Fruit fly (Drosophila melanogaster) whole organism, prepupa: Measurements from ENCODE around the gene CG8312.

Experiments used
- CG10631 ChIP-seq: fragments of 200-800 bp; sonication (Bioruptor generic); optimal IDR thresholded peaks from 2 replicates; lab custom pipeline; 2016; ENCODE audit warnings: missing biosample characterization, missing genetic modification characterization
- CG11902 ChIP-seq: fragments of 200-800 bp; sonication (Bioruptor generic); optimal IDR thresholded peaks from 3 replicates; lab custom pipeline; 2016; ENCODE audit warnings: missing biosample characterization, missing genetic modification characterization
- CG15336 ChIP-seq: fragments of 200-800 bp; sonication (Bioruptor generic); IDR thresholded peaks from 2 replicates; pipeline ENCODE4 v1.3.6; 2022; ENCODE audit warnings: missing biosample characterization, missing genetic modification characterization
- CG1621 ChIP-seq: fragments of 200-800 bp; sonication (Bioruptor generic); optimal IDR thresholded peaks from 3 replicates; lab custom pipeline; 2018; ENCODE audit warnings: missing biosample characterization, mild to moderate bottlenecking, missing genetic modification characterization
- CG16779 ChIP-seq: fragments of 200-800 bp; sonication (Bioruptor generic); optimal IDR thresholded peaks from 3 replicates; lab custom pipeline; 2017; ENCODE audit warnings: missing biosample characterization, mild to moderate bottlenecking, missing genetic modification characterization
- CG3032 ChIP-seq: fragments of 200-800 bp; optimal IDR thresholded peaks from 2 replicates; lab custom pipeline; 2019; ENCODE audit warnings: missing biosample characterization, mild to moderate bottlenecking, missing genetic modification characterization, moderate library complexity
- CG31627 ChIP-seq: fragments of 200-800 bp; sonication (Bioruptor generic); optimal IDR thresholded peaks from 3 replicates; lab custom pipeline; 2016; ENCODE audit warnings: missing biosample characterization, missing genetic modification characterization
- CG6163 ChIP-seq: fragments of 200-800 bp; sonication (Bioruptor generic); IDR thresholded peaks from 3 replicates; pipeline ENCODE4 v1.3.6; 2022; ENCODE audit warnings: missing biosample characterization, missing genetic modification characterization
- CG6276 ChIP-seq: fragments of 200-800 bp; sonication (Bioruptor generic); optimal IDR thresholded peaks from 2 replicates; lab custom pipeline; 2017; ENCODE audit warnings: missing biosample characterization, mild to moderate bottlenecking, missing genetic modification characterization
- CG6792 ChIP-seq: fragments of 200-800 bp; sonication (Bioruptor generic); optimal IDR thresholded peaks from 3 replicates; lab custom pipeline; 2016; ENCODE audit warnings: missing biosample characterization, missing genetic modification characterization
- CG6854 ChIP-seq: fragments of 200-800 bp; sonication (Bioruptor generic); optimal IDR thresholded peaks from 2 replicates; lab custom pipeline; 2017; ENCODE audit warnings: missing biosample characterization, mild to moderate bottlenecking, missing genetic modification characterization
- CG8119 ChIP-seq: fragments of 200-800 bp; sonication (Bioruptor generic); IDR thresholded peaks from 3 replicates; pipeline ENCODE4 v1.3.6; 2022; ENCODE audit warnings: missing biosample characterization, missing genetic modification characterization
- CG8319 ChIP-seq: fragments of 200-800 bp; sonication (Bioruptor generic); optimal IDR thresholded peaks from 3 replicates; lab custom pipeline; 2016; ENCODE audit warnings: missing biosample characterization, missing genetic modification characterization
- CG8632 ChIP-seq: fragments of 200-800 bp; sonication (Bioruptor generic); optimal IDR thresholded peaks from 3 replicates; lab custom pipeline; 2016; ENCODE audit warnings: missing biosample characterization, missing genetic modification characterization
- Eip75B ChIP-seq: fragments of 200-800 bp; sonication (Bioruptor generic); optimal IDR thresholded peaks from 3 replicates; lab custom pipeline; 2016; ENCODE audit warnings: missing biosample characterization, missing genetic modification characterization
- Eip78C ChIP-seq: fragments of 200-800 bp; sonication (Bioruptor generic); peaks from one replicate; lab custom pipeline; 2016; ENCODE audit warnings: missing biosample characterization, missing genetic modification characterization
- Eip93F ChIP-seq: fragments of 200-800 bp; sonication (Bioruptor generic); optimal IDR thresholded peaks from 2 replicates; lab custom pipeline; 2016; ENCODE audit warnings: missing biosample characterization, mild to moderate bottlenecking, missing genetic modification characterization
- Ets96B ChIP-seq: fragments of 200-800 bp; optimal IDR thresholded peaks from 2 replicates; lab custom pipeline; 2019; ENCODE audit warnings: missing biosample characterization, mild to moderate bottlenecking, missing genetic modification characterization, moderate library complexity
- Gug ChIP-seq: fragments of 200-800 bp; sonication (Bioruptor generic); IDR thresholded peaks from 2 replicates; pipeline ENCODE4 v1.3.6; 2022; ENCODE audit warnings: missing biosample characterization, missing genetic modification characterization
- Hr39 ChIP-seq: fragments of 200-800 bp; sonication (Bioruptor generic); optimal IDR thresholded peaks from 2 replicates; lab custom pipeline; 2016; ENCODE audit warnings: missing biosample characterization, missing genetic modification characterization
- Lpt ChIP-seq: fragments of 200-800 bp; sonication (Bioruptor generic); optimal IDR thresholded peaks from 3 replicates; lab custom pipeline; 2016; ENCODE audit warnings: missing biosample characterization, missing genetic modification characterization
- Met ChIP-seq: fragments of 200-800 bp; sonication (Bioruptor generic); optimal IDR thresholded peaks from 3 replicates; lab custom pipeline; 2016; ENCODE audit warnings: missing biosample characterization, missing genetic modification characterization
- OdsH ChIP-seq: fragments of 200-800 bp; sonication (Bioruptor generic); optimal IDR thresholded peaks from 3 replicates; lab custom pipeline; 2016; ENCODE audit warnings: missing biosample characterization, missing genetic modification characterization
- Smox ChIP-seq: fragments of 200-800 bp; sonication (Bioruptor generic); optimal IDR thresholded peaks from 3 replicates; lab custom pipeline; 2016; ENCODE audit warnings: missing biosample characterization, missing genetic modification characterization
- Sox14 ChIP-seq: fragments of 200-800 bp; sonication (Bioruptor generic); optimal IDR thresholded peaks from 3 replicates; lab custom pipeline; 2016; ENCODE audit warnings: missing biosample characterization, missing genetic modification characterization
- achi ChIP-seq: fragments of 200-800 bp; sonication (Bioruptor generic); optimal IDR thresholded peaks from 3 replicates; lab custom pipeline; 2016; ENCODE audit warnings: missing biosample characterization, missing genetic modification characterization
- cyc ChIP-seq: fragments of 200-800 bp; sonication (Bioruptor generic); optimal IDR thresholded peaks from 3 replicates; lab custom pipeline; 2016; ENCODE audit warnings: missing biosample characterization, missing genetic modification characterization
- dsx ChIP-seq: fragments of 200-800 bp; optimal IDR thresholded peaks from 3 replicates; lab custom pipeline; 2019; ENCODE audit warnings: missing biosample characterization, mild to moderate bottlenecking, missing genetic modification characterization, moderate library complexity; ENCODE audit not compliant: poor library complexity, severe bottlenecking
- esn ChIP-seq: fragments of 200-800 bp; sonication (Bioruptor generic); optimal IDR thresholded peaks from 2 replicates; lab custom pipeline; 2016; ENCODE audit warnings: missing biosample characterization, mild to moderate bottlenecking, missing genetic modification characterization, moderate library complexity
- fd59A ChIP-seq: fragments of 200-800 bp; sonication (Bioruptor generic); optimal IDR thresholded peaks from 2 replicates; lab custom pipeline; 2017; ENCODE audit warnings: missing biosample characterization, mild to moderate bottlenecking, missing genetic modification characterization, missing genetic modification reagents
- fd85E ChIP-seq: fragments of 200-800 bp; sonication (Bioruptor generic); optimal IDR thresholded peaks from 3 replicates; lab custom pipeline; 2016; ENCODE audit warnings: missing biosample characterization, missing genetic modification characterization
- fkh ChIP-seq: fragments of 200-800 bp; sonication (Bioruptor generic); optimal IDR thresholded peaks from 3 replicates; lab custom pipeline; 2017; ENCODE audit warnings: missing biosample characterization, mild to moderate bottlenecking, missing genetic modification characterization, moderate library complexity
- lz ChIP-seq: fragments of 200-800 bp; sonication (Bioruptor generic); optimal IDR thresholded peaks from 3 replicates; lab custom pipeline; 2016; ENCODE audit warnings: missing biosample characterization, missing genetic modification characterization
- pdm3 ChIP-seq: fragments of 200-800 bp; sonication (Bioruptor generic); optimal IDR thresholded peaks from 3 replicates; lab custom pipeline; 2016; ENCODE audit warnings: missing biosample characterization, missing genetic modification characterization
- salr ChIP-seq, 2 experiments: fragments of 200-800 bp; sonication (Bioruptor generic); optimal IDR thresholded peaks; 3 replicates each; lab custom pipeline; 2016 to 2018; ENCODE audit warnings: missing biosample characterization in 2 of 2, missing genetic modification characterization in 2 of 2, mild to moderate bottlenecking in 1 of 2
- spab ChIP-seq: fragments of 200-800 bp; sonication (Bioruptor generic); optimal IDR thresholded peaks from 2 replicates; lab custom pipeline; 2017; ENCODE audit warnings: missing biosample characterization, mild to moderate bottlenecking, missing genetic modification characterization, missing genetic modification reagents
- ss ChIP-seq, 2 experiments: fragments of 200-800 bp; sonication (Bioruptor generic); optimal IDR thresholded peaks; 2 replicates in 1 of 2; 3 replicates in 1 of 2; lab custom pipeline; 2017 to 2018; ENCODE audit warnings: mild to moderate bottlenecking in 2 of 2, missing biosample characterization in 2 of 2, missing genetic modification characterization in 2 of 2, moderate library complexity in 1 of 2
- svp ChIP-seq: fragments of 200-800 bp; sonication (Bioruptor generic); peaks from one replicate; lab custom pipeline; 2016; ENCODE audit warnings: missing biosample characterization, missing genetic modification characterization
- vri ChIP-seq: fragments of 200-800 bp; sonication (Bioruptor generic); optimal IDR thresholded peaks from 3 replicates; lab custom pipeline; 2016; ENCODE audit warnings: missing biosample characterization, mild to moderate bottlenecking, missing genetic modification characterization

CG8312 gene

dm6 chr3R:9618331-9618730, 27.2 kb downstream of the CG8312 start (continued):
- TF ChIP-seq CG8119 (GFP tag; lab: Robert Waterston, UW): peak; percentile 87
- peak; percentile 18 for TF ChIP-seq fd59A (GFP tag; lab: Kevin White, UChicago)
- peak; percentile 45 for TF ChIP-seq lz (GFP tag; lab: Kevin White, UChicago)
- TF ChIP-seq vri (GFP tag; lab: Kevin White, UChicago): no peak
- TF ChIP-seq CG31627 (GFP tag; lab: Kevin White, UChicago): peak; percentile 56
- peak; percentile 89 for TF ChIP-seq Gug (GFP tag; lab: Robert Waterston, UW)
- peak; percentile 94 for TF ChIP-seq Eip78C (GFP tag; lab: Kevin White, UChicago)
- peak; percentile 25 for TF ChIP-seq Ets96B (tag; lab: Kevin White, UChicago)
- no peak for TF ChIP-seq ss (GFP tag; optimal IDR thresholded peaks at IDR 0.05; lab: Kevin White, UChicago)
- TF ChIP-seq CG3032: peak; percentile 35
- TF ChIP-seq CG8319: peak; percentile 34
- peak; percentile 41 for TF ChIP-seq CG6792 (GFP tag; lab: Kevin White, UChicago)
- peak; percentile 21 for TF ChIP-seq spab (GFP tag; lab: Kevin White, UChicago)

dm6 chr3R:9620278-9620677, 29.2 kb downstream of the CG8312 start:
- TF ChIP-seq cyc (GFP tag; lab: Kevin White, UChicago) (no peak), CG8319 (no peak), achi (GFP tag; lab: Kevin White, UChicago) (no peak), Met (GFP tag; lab: Kevin White, UChicago) (no peak), Eip93F (GFP tag; lab: Kevin White, UChicago) (no peak), CG6854 (no peak), CG6276 (GFP tag; lab: Kevin White, UChicago) (no peak), fd85E (GFP tag; lab: Kevin White, UChicago) (no peak), Gug (GFP tag; lab: Robert Waterston, UW) (no peak), CG6792 (GFP tag; lab: Kevin White, UChicago) (no peak), CG11902 (GFP tag; lab: Kevin White, UChicago) (no peak), CG1621 (no peak), pdm3 (GFP tag; lab: Kevin White, UChicago) (no peak), CG31627 (GFP tag; lab: Kevin White, UChicago) (no peak)

dm6 chr3R:9625443-9625842, 34.3 kb downstream of the CG8312 start:
- peak; percentile 31; the same call in 1 of the 3 replicates for TF ChIP-seq CG6163 (GFP tag; lab: Robert Waterston, UW)
- peak; percentile 56 for TF ChIP-seq CG1621
- TF ChIP-seq CG15336 (GFP tag; lab: Robert Waterston, UW): 0 out of 2 replicates have a peak, but pooled peaks have one; percentile 22
- TF ChIP-seq CG8632 (GFP tag; lab: Kevin White, UChicago): no peak
- TF ChIP-seq vri (GFP tag; lab: Kevin White, UChicago): peak; percentile 52
- TF ChIP-seq OdsH (GFP tag; lab: Kevin White, UChicago): no peak
- peak; percentile 17 for TF ChIP-seq fkh (GFP tag; lab: Kevin White, UChicago)
- TF ChIP-seq, all 60 proteins: peak for 5

DNA sequence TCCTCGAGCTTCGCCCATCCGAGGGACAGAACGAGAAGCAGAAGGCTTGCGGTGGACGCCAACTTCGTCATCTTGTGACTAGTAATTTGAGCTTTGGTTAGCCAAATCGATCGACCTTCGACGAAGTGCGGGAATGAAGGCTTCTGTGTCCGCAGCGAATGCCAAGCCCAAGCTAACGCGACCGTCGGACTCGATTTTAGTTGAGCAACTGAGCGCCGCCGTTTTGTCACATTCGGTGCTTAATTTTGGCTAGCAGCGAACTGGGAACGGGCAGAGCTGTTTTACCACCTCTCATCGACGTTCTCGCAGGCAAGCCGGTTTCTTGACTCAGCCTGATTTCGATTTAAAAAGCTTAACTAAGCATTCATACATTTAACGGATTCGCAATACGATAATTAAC, 35.2 kb downstream of the CG8312 start:
- TF ChIP-seq CG11902 (GFP tag; lab: Kevin White, UChicago) (no peak), ss (GFP tag; optimal IDR thresholded peaks at IDR 0.05; lab: Kevin White, UChicago) (no peak), CG8319 (no peak), Met (GFP tag; lab: Kevin White, UChicago) (no peak), svp (GFP tag; lab: Kevin White, UChicago) (no peak), CG6854 (peak; percentile 6), CG8632 (GFP tag; lab: Kevin White, UChicago) (no peak), Eip78C (GFP tag; lab: Kevin White, UChicago) (peak; percentile 14), CG10631 (GFP tag; lab: Kevin White, UChicago) (no peak), CG16779 (no peak), CG6276 (GFP tag; lab: Kevin White, UChicago) (no peak)

- TF ChIP-seq Hr39 (GFP tag; lab: Kevin White, UChicago): peak; percentile 55
- TF ChIP-seq esn (GFP tag; lab: Kevin White, UChicago): peak; percentile 80
- TF ChIP-seq Sox14: peak; percentile 97
- TF ChIP-seq dsx (GFP tag; lab: Kevin White, UChicago): no peak
- peak; percentile 21 for TF ChIP-seq achi (GFP tag; lab: Kevin White, UChicago)
- TF ChIP-seq vri (GFP tag; lab: Kevin White, UChicago): peak; percentile 16
- peak; percentile 93 for TF ChIP-seq fkh (GFP tag; lab: Kevin White, UChicago)
- TF ChIP-seq CG15336 (GFP tag; lab: Robert Waterston, UW): peak; percentile 31; the same call in 1 of the 2 replicates
- peak; percentile 66 for TF ChIP-seq Smox (GFP tag; lab: Kevin White, UChicago)
- TF ChIP-seq CG6792 (GFP tag; lab: Kevin White, UChicago): peak; percentile 46
- peak; percentile 25 for TF ChIP-seq Ets96B (tag; lab: Kevin White, UChicago)
- peak; percentile 66 for TF ChIP-seq Eip75B
- TF ChIP-seq CG6854: no peak
- no peak for TF ChIP-seq fd59A (GFP tag; lab: Kevin White, UChicago)
- TF ChIP-seq Met (GFP tag; lab: Kevin White, UChicago): peak; percentile 63
- no peak for TF ChIP-seq CG8632 (GFP tag; lab: Kevin White, UChicago)
- no peak for TF ChIP-seq Lpt
- TF ChIP-seq salr (GFP tag; optimal IDR thresholded peaks at IDR 0.05; lab: Kevin White, UChicago): no peak
- peak; percentile 70 for TF ChIP-seq CG31627 (GFP tag; lab: Kevin White, UChicago)
- peak; percentile 29; the same call in 2 of the 3 replicates for TF ChIP-seq CG6163 (GFP tag; lab: Robert Waterston, UW)
- TF ChIP-seq Eip78C (GFP tag; lab: Kevin White, UChicago): peak; percentile 89
Observed at dm6 chr3R:9626880-9627401, 35.8 kb downstream of the CG8312 start, which contains the start of the genes CG9427 and CG8319. Gene CG9427, minus strand, starts transcription at chr3R:9626930. Gene CG8319, plus strand, starts transcription at chr3R:9627321.
